Worm (Caenorhabditis elegans) whole organism, L3 larva: ENCODE measurements around the gene mua-6.

ENCODE experiments used
- ZK546.5 ChIP-seq: sonication (generic microtip); optimal IDR thresholded peaks from 2 replicates; lab custom pipeline; 2017; ENCODE audit warnings: missing biosample characterization, missing genetic modification characterization
- aly-2 ChIP-seq: fragments of 150-350 bp; optimal IDR thresholded peaks from 2 replicates; lab custom pipeline; 2014; ENCODE audit warnings: missing biosample characterization, missing genetic modification characterization
- ama-1 ChIP-seq: fragments of 150-350 bp; optimal IDR thresholded peaks from 2 replicates; lab custom pipeline; 2018
- ceh-16 ChIP-seq: sonication (generic microtip); optimal IDR thresholded peaks from 2 replicates; lab custom pipeline; 2017; ENCODE audit warnings: missing biosample characterization, missing genetic modification characterization
- ceh-28 ChIP-seq: fragments of 150-350 bp; optimal IDR thresholded peaks from 2 replicates; lab custom pipeline; 2014; ENCODE audit warnings: missing biosample characterization, missing genetic modification reagents, missing genetic modification characterization
- ceh-9 ChIP-seq: sonication (generic microtip); optimal IDR thresholded peaks from 2 replicates; lab custom pipeline; 2018; ENCODE audit warnings: missing biosample characterization, missing genetic modification characterization
- daf-12 ChIP-seq: fragments of 150-350 bp; optimal IDR thresholded peaks from 2 replicates; lab custom pipeline; 2014; ENCODE audit warnings: missing biosample characterization, missing genetic modification reagents, missing genetic modification characterization
- egl-27 ChIP-seq: sonication (generic microtip); optimal IDR thresholded peaks from 4 replicates; lab custom pipeline; 2017; ENCODE audit warnings: missing biosample characterization, missing genetic modification reagents, missing genetic modification characterization
- egl-5 ChIP-seq: fragments of 150-350 bp; optimal IDR thresholded peaks from 2 replicates; lab custom pipeline; 2017; ENCODE audit warnings: missing biosample characterization, missing genetic modification reagents, missing genetic modification characterization, inconsistent platforms
- elt-1 ChIP-seq: fragments of 150-350 bp; optimal IDR thresholded peaks from 2 replicates; lab custom pipeline; 2014; ENCODE audit warnings: missing biosample characterization, missing genetic modification characterization
- elt-2 ChIP-seq: sonication (generic microtip); optimal IDR thresholded peaks from 2 replicates; lab custom pipeline; 2016; ENCODE audit warnings: missing genetic modification reagents, mild to moderate bottlenecking, missing genetic modification characterization, missing compliant biosample characterization
- elt-3 ChIP-seq, 3 experiments: fragments of 150-350 bp in 1 of 3; sonication (generic microtip) in 2 of 3; optimal IDR thresholded peaks; 2 replicates in 2 of 3; 4 replicates in 1 of 3; lab custom pipeline; 2014 to 2017; ENCODE audit warnings: missing biosample characterization in 3 of 3, missing genetic modification characterization in 3 of 3
- eor-1 ChIP-seq, 2 experiments: fragments of 150-350 bp; optimal IDR thresholded peaks; 2 replicates each; lab custom pipeline; 2014 to 2018; ENCODE audit warnings: missing biosample characterization in 2 of 2, missing genetic modification characterization in 2 of 2
- fkh-10 ChIP-seq: sonication (generic microtip); optimal IDR thresholded peaks from 2 replicates; lab custom pipeline; 2017; ENCODE audit warnings: missing biosample characterization, missing genetic modification reagents, missing genetic modification characterization
- fkh-2 ChIP-seq: fragments of 150-350 bp; optimal IDR thresholded peaks from 2 replicates; lab custom pipeline; 2014; ENCODE audit warnings: missing biosample characterization, missing genetic modification reagents, missing genetic modification characterization
- fos-1 ChIP-seq: fragments of 150-350 bp; optimal IDR thresholded peaks from 2 replicates; lab custom pipeline; 2014; ENCODE audit warnings: missing biosample characterization, missing genetic modification characterization
- hmg-11 ChIP-seq: sonication (generic microtip); optimal IDR thresholded peaks from 2 replicates; lab custom pipeline; 2016; ENCODE audit warnings: missing genetic modification characterization, missing compliant biosample characterization
- lin-15B ChIP-seq: fragments of 150-350 bp; optimal IDR thresholded peaks from 2 replicates; lab custom pipeline; 2014; ENCODE audit warnings: missing biosample characterization, missing genetic modification characterization
- mdl-1 ChIP-seq: fragments of 150-350 bp; optimal IDR thresholded peaks from 2 replicates; lab custom pipeline; 2014; ENCODE audit warnings: missing biosample characterization, missing genetic modification characterization
- mml-1 ChIP-seq: fragments of 150-350 bp; sonication (generic microtip); optimal IDR thresholded peaks from 3 replicates; lab custom pipeline; 2014; ENCODE audit warnings: missing biosample characterization, missing genetic modification characterization
- nfya-1 ChIP-seq: sonication (generic microtip); optimal IDR thresholded peaks from 2 replicates; lab custom pipeline; 2017; ENCODE audit warnings: missing genetic modification characterization, mild to moderate bottlenecking, missing compliant biosample characterization, antibody characterized with exemption, moderate library complexity; ENCODE audit not compliant: insufficient read depth
- nhr-11 ChIP-seq: fragments of 150-350 bp; optimal IDR thresholded peaks from 2 replicates; lab custom pipeline; 2014; ENCODE audit warnings: missing biosample characterization, missing genetic modification characterization
- nhr-23 ChIP-seq: fragments of 150-350 bp; optimal IDR thresholded peaks from 2 replicates; lab custom pipeline; 2014; ENCODE audit warnings: missing biosample characterization, missing genetic modification reagents, missing genetic modification characterization
- nhr-237 ChIP-seq: fragments of 150-350 bp; optimal IDR thresholded peaks from 2 replicates; lab custom pipeline; 2014; ENCODE audit warnings: missing biosample characterization, missing genetic modification characterization
- nhr-25 ChIP-seq: sonication (generic microtip); optimal IDR thresholded peaks from 2 replicates; lab custom pipeline; 2017; ENCODE audit warnings: missing biosample characterization, missing genetic modification characterization
- pha-4 ChIP-seq: fragments of 150-350 bp; optimal IDR thresholded peaks from 2 replicates; lab custom pipeline; 2014; ENCODE audit warnings: missing biosample characterization, missing genetic modification reagents, missing genetic modification characterization
- pqm-1 ChIP-seq: fragments of 150-350 bp; optimal IDR thresholded peaks from 2 replicates; lab custom pipeline; 2017; ENCODE audit warnings: missing biosample characterization, missing genetic modification characterization, inconsistent platforms
- sea-2 ChIP-seq: fragments of 150-350 bp; sonication (generic microtip); optimal IDR thresholded peaks from 4 replicates; lab custom pipeline; 2014; ENCODE audit warnings: missing biosample characterization, missing genetic modification reagents, missing genetic modification characterization
- snpc-4 ChIP-seq: fragments of 150-350 bp; optimal IDR thresholded peaks from 2 replicates; lab custom pipeline; 2014; ENCODE audit warnings: missing biosample characterization, missing genetic modification characterization
- unc-39 ChIP-seq: sonication (generic microtip); optimal IDR thresholded peaks from 4 replicates; lab custom pipeline; 2017; ENCODE audit warnings: missing biosample characterization, missing genetic modification characterization
- unc-62 ChIP-seq: fragments of 150-350 bp; sonication (generic microtip); optimal IDR thresholded peaks from 4 replicates; lab custom pipeline; 2014; ENCODE audit warnings: missing biosample characterization, missing genetic modification reagents, missing genetic modification characterization
- zag-1 ChIP-seq: fragments of 150-350 bp; optimal IDR thresholded peaks from 2 replicates; lab custom pipeline; 2014; ENCODE audit warnings: missing biosample characterization, missing genetic modification characterization
- ztf-11 ChIP-seq: fragments of 150-350 bp; optimal IDR thresholded peaks from 2 replicates; lab custom pipeline; 2014; ENCODE audit warnings: missing biosample characterization, missing genetic modification characterization
- ztf-4 ChIP-seq: fragments of 150-350 bp; optimal IDR thresholded peaks from 2 replicates; lab custom pipeline; 2014; ENCODE audit warnings: missing biosample characterization, missing genetic modification characterization

mua-6 gene

ce11 chrX:16298173-16298572 lies 32.7 kb upstream of the mua-6 start (continued):
- TF ChIP-seq eor-1 (tag; optimal IDR thresholded peaks at IDR 0.05; lab: Kevin White, UChicago) = no peak
- no peak for TF ChIP-seq lin-15B (tag; lab: Kevin White, UChicago)
- TF ChIP-seq pha-4 = peak; percentile 67
- TF ChIP-seq fkh-2 = no peak
- TF ChIP-seq daf-12 = no peak
- TF ChIP-seq pqm-1 (tag; lab: Kevin White, UChicago) = no peak
- no peak for TF ChIP-seq aly-2
- no peak for TF ChIP-seq ztf-11 (tag; lab: Kevin White, UChicago)
- no peak for TF ChIP-seq ama-1 (lab: Kevin White, UChicago)
- TF ChIP-seq sea-2 = no peak
- TF ChIP-seq nhr-25 (tag; lab: Kevin White, UChicago) = no peak
- no peak for TF ChIP-seq fos-1 (tag; lab: Kevin White, UChicago)
- no peak for TF ChIP-seq nhr-23 (tag; lab: Kevin White, UChicago)
- no peak for TF ChIP-seq unc-39 (tag; lab: Kevin White, UChicago)
- TF ChIP-seq ceh-16 (tag; lab: Kevin White, UChicago) = no peak
- no peak for TF ChIP-seq mml-1
- TF ChIP-seq ZK546.5 = no peak
- TF ChIP-seq elt-3 (tag; optimal IDR thresholded peaks at IDR 0.05; lab: Kevin White, UChicago) = no peak
- no peak for TF ChIP-seq fkh-10 (GFP tag; lab: Kevin White, UChicago)
- TF ChIP-seq ceh-9 (tag; lab: Kevin White, UChicago) = no peak
- no peak for TF ChIP-seq unc-62 (GFP tag; lab: Kevin White, UChicago)
- TF ChIP-seq mdl-1 (tag; lab: Kevin White, UChicago) = no peak
- no peak for TF ChIP-seq elt-1

DNA sequence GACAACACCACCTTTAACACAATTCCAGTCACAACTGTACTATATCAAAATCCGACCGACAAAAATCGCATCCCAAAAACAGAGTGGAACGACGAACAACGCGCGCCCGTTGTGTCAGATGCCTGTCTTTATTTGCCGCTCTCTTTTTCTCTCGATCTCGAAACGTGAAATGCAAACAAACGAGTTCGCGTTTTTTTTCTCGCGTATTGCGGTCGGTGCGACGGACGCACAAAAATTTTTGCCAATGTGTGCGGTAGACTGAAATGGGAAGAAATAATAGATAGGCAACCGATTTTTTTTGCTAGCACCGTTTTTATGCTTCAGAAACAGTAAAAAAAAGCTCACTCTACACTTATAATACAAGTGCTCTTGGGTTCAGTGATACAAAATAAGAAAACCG lies 31.6 kb upstream of the mua-6 start:
- TF ChIP-seq egl-5 (no peak), unc-39 (tag; lab: Kevin White, UChicago) (no peak), pha-4 (peak; percentile 68), nfya-1 (tag; lab: Kevin White, UChicago) (no peak), elt-3 (tag; optimal IDR thresholded peaks at IDR 0.05; lab: Kevin White, UChicago) (no peak), ceh-16 (tag; lab: Kevin White, UChicago) (no peak), ceh-28 (tag; lab: Kevin White, UChicago) (no peak), elt-2 (peak; percentile 9), hmg-11 (peak; percentile 27)
- TF ChIP-seq, all 47 proteins: peak for 3

- TF ChIP-seq snpc-4 (no peak), fkh-10 (GFP tag; lab: Kevin White, UChicago) (no peak), ceh-28 (tag; lab: Kevin White, UChicago) (no peak), ztf-4 (tag; lab: Kevin White, UChicago) (no peak), unc-62 (GFP tag; lab: Kevin White, UChicago) (no peak)
Measured at ce11 chrX:16292933-16293332, 27.4 kb upstream of the mua-6 start, which contains the start of gene F52E10.4. Gene F52E10.4, minus strand, starts transcription at chrX:16293033.

ce11 chrX:16290536-16290935 lies 25.1 kb upstream of the mua-6 start:
- no peak for TF ChIP-seq elt-1
- peak; percentile 84 for TF ChIP-seq nhr-25 (tag; lab: Kevin White, UChicago)

ce11 chrX:16289635-16290034 lies 24.1 kb upstream of the mua-6 start:
- TF ChIP-seq snpc-4 = peak; percentile 81
- TF ChIP-seq ama-1 (lab: Kevin White, UChicago) = no peak
- TF ChIP-seq zag-1 (tag; lab: Kevin White, UChicago) = no peak

- TF ChIP-seq fos-1 (tag; lab: Kevin White, UChicago) (no peak), ama-1 (lab: Kevin White, UChicago) (no peak), nfya-1 (tag; lab: Kevin White, UChicago) (no peak), snpc-4 (no peak), nhr-23 (tag; lab: Kevin White, UChicago) (no peak), egl-27 (no peak), ZK546.5 (no peak), ceh-16 (tag; lab: Kevin White, UChicago) (no peak), nhr-11 (no peak), zag-1 (tag; lab: Kevin White, UChicago) (no peak), ceh-28 (tag; lab: Kevin White, UChicago) (no peak), unc-62 (GFP tag; lab: Kevin White, UChicago) (no peak), nhr-237 (no peak), ztf-4 (tag; lab: Kevin White, UChicago) (no peak), egl-5 (no peak)
Measured at ce11 chrX:16285151-16285550, 19.7 kb upstream of the mua-6 start.
